Worm (Caenorhabditis elegans): ENCODE results near the gene srj-5.

ce11 chrV:652940-653339, at the start of gene srj-5:
- no peak for TF ChIP-seq nhr-11 (tag; optimal IDR thresholded peaks at IDR 0.05)
- TF ChIP-seq ZK546.5 (tag; optimal IDR thresholded peaks at IDR 0.05), result no peak
- no peak for TF ChIP-seq sdz-12 (GFP tag; optimal IDR thresholded peaks at IDR 0.05)
- TF ChIP-seq lin-39 (tag; optimal IDR thresholded peaks at IDR 0.05), result no peak
- no peak for TF ChIP-seq unc-130 (GFP tag; optimal IDR thresholded peaks at IDR 0.05)
- no peak for TF ChIP-seq mep-1 (tag; optimal IDR thresholded peaks at IDR 0.05)
- no peak for TF ChIP-seq R02D3.7 (tag; optimal IDR thresholded peaks at IDR 0.05)
- no peak for TF ChIP-seq F49E8.2 (tag; optimal IDR thresholded peaks at IDR 0.05; ENCODE audit: borderline replicate concordance)
- no peak for TF ChIP-seq cey-2 (tag; optimal IDR thresholded peaks at IDR 0.05; ENCODE audit: borderline replicate concordance, insufficient read depth)
- TF ChIP-seq Y75B8A.6 (GFP tag; IDR thresholded peaks at IDR 0.05), result no peak

All from whole organism, L4 larva.